Worm (Caenorhabditis elegans): ENCODE data around the gene W06F12.2.

W06F12.2 gene

ce11 chrIII:13733833-13734232 is 2.3 kb upstream of the W06F12.2 start:
- TF ChIP-seq let-607 (tag; optimal IDR thresholded peaks at IDR 0.05) (peak; percentile 74 to 90), egl-44 (GFP tag; IDR thresholded peaks at IDR 0.05) (no peak), dpff-1 (tag; optimal IDR thresholded peaks at IDR 0.05) (no peak), egl-18 (GFP tag; IDR thresholded peaks at IDR 0.05) (no peak), nhr-80 (tag; optimal IDR thresholded peaks at IDR 0.05) (peak; percentile 78), mes-4 (tag; optimal IDR thresholded peaks at IDR 0.05) (no peak), tbp1 (GFP tag; optimal IDR thresholded peaks at IDR 0.05) (peak; percentile 7), zfh-2 (GFP tag; conservative IDR thresholded peaks at IDR 0.05) (no peak), somi-1 (GFP tag; optimal IDR thresholded peaks at IDR 0.05) (no peak), nfyb-1 (GFP tag; IDR thresholded peaks at IDR 0.05) (0 out of 2 replicates have a peak, but pooled peaks have one; percentile 13)

- no peak for TF ChIP-seq madf-10 (tag; optimal IDR thresholded peaks at IDR 0.05)
- TF ChIP-seq hmg-1.2 (GFP tag; IDR thresholded peaks at IDR 0.05) = peak; percentile 5; the same call in 1 of the 2 replicates
These were observed 1.2 kb upstream of the W06F12.2 start for ce11 chrIII:13732665-13733064.

- no peak for TF ChIP-seq hsf-1 (GFP tag; IDR thresholded peaks at IDR 0.05)
- no peak for TF ChIP-seq F39B2.1 (GFP tag; IDR thresholded peaks at IDR 0.05)
- TF ChIP-seq B0035.1 (tag; optimal IDR thresholded peaks at IDR 0.05) = no peak
- no peak for TF ChIP-seq fkh-3 (tag; optimal IDR thresholded peaks at IDR 0.05)
These were observed 1.7 kb downstream of the W06F12.2 start for ce11 chrIII:13729760-13730159.

ce11 chrIII:13724018-13724892 is 7.2 kb downstream of the W06F12.2 start:
- TF ChIP-seq ztf-6 (GFP tag; IDR thresholded peaks at IDR 0.05) = no peak
- TF ChIP-seq F22D6.2 (tag; optimal IDR thresholded peaks at IDR 0.05) = no peak
- TF ChIP-seq K12H6.12 (tag; optimal IDR thresholded peaks at IDR 0.05) = peak; percentile 42
- no peak for TF ChIP-seq B0261.1 (tag; optimal IDR thresholded peaks at IDR 0.05)
- peak; percentile 8 for TF ChIP-seq ama-1 (optimal IDR thresholded peaks at IDR 0.05)
- TF ChIP-seq ama-1 (GFP tag; optimal IDR thresholded peaks at IDR 0.05) = no peak
- TF ChIP-seq dox-1 (GFP tag; IDR thresholded peaks at IDR 0.05) = 0 out of 2 replicates have a peak, but pooled peaks have one; percentile 5
- TF ChIP-seq attf-5 (GFP tag; optimal IDR thresholded peaks at IDR 0.05) = no peak
- no peak for TF ChIP-seq snpc-1.1 (tag; optimal IDR thresholded peaks at IDR 0.05; ENCODE audit: insufficient read depth)
- no peak for TF ChIP-seq F33H1.4 (GFP tag; IDR thresholded peaks at IDR 0.05)
- TF ChIP-seq F57A8.1 (GFP tag; optimal IDR thresholded peaks at IDR 0.05) = no peak
- TF ChIP-seq nfyb-1 (GFP tag; IDR thresholded peaks at IDR 0.05) = peak; percentile 60; the same call in 1 of the 2 replicates
- TF ChIP-seq tlf-1 (GFP tag; optimal IDR thresholded peaks at IDR 0.05) = no peak
- TF ChIP-seq zim-3 (tag; optimal IDR thresholded peaks at IDR 0.05) = peak; percentile 37
- no peak for TF ChIP-seq T26A5.8 (tag; optimal IDR thresholded peaks at IDR 0.05)
- TF ChIP-seq nhr-90 (tag; optimal IDR thresholded peaks at IDR 0.05) = no peak
- 0 out of 2 replicates have a peak, but pooled peaks have one; percentile 16 for TF ChIP-seq ceh-100 (GFP tag; IDR thresholded peaks at IDR 0.05)
- no peak for TF ChIP-seq hsf-1 (GFP tag; IDR thresholded peaks at IDR 0.05)
- no peak for TF ChIP-seq athp-1 (tag; optimal IDR thresholded peaks at IDR 0.05)
- TF ChIP-seq mes-4 (tag; optimal IDR thresholded peaks at IDR 0.05) = no peak
- TF ChIP-seq madf-10 (tag; optimal IDR thresholded peaks at IDR 0.05) = no peak
- TF ChIP-seq nhr-27 (tag; optimal IDR thresholded peaks at IDR 0.05) = no peak
- TF ChIP-seq him-1 (tag; optimal IDR thresholded peaks at IDR 0.05) = peak; percentile 88
